Worm (Caenorhabditis elegans): Measurements from ENCODE around the gene hpl-2.
A peak's percentile ranks its signal among the peaks of the same experiment; 100 is the strongest.

Gene hpl-2

DNA sequence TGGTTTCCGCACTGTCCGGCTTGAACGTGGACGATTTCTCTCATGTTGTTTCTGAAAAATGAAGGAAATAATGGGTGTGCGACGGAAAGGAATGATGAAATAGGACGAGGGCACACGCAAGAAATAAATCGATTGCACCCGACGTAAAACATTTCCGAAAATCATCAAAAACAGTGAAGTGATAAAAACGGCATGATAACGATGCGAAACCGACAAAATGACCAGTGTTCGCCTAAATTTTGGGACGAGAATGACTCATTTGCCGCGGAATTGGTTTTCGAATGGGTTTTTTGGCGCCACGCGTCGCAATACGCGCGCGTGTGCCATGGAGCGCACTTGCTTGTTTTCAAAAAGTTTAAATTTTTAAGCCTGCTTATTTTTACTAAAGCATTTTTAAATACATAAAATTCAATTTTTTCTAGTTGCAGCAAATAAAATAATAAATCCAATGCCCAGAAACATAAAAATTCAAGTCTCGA lies 12.9 kb downstream of the hpl-2 start, which contains the start of the genes tbb-1 and rib-2 (continued):
- TF ChIP-seq ces-1 (GFP tag; optimal IDR thresholded peaks at IDR 0.05) (no peak), nhr-71 (tag; optimal IDR thresholded peaks at IDR 0.05) (peak; percentile 73), efl-3 (GFP tag; optimal IDR thresholded peaks at IDR 0.05) (no peak), lin-14 (GFP tag; optimal IDR thresholded peaks at IDR 0.05) (peak; percentile 85), nhr-47 (tag; optimal IDR thresholded peaks at IDR 0.05) (peak; percentile 56), lsy-2 (tag; optimal IDR thresholded peaks at IDR 0.05) (peak; percentile 55 to 84), zip-4 (GFP tag; optimal IDR thresholded peaks at IDR 0.05) (no peak), vab-15 (tag; optimal IDR thresholded peaks at IDR 0.05) (no peak), swsn-7 (tag; optimal IDR thresholded peaks at IDR 0.05) (peak; percentile 21), ceh-90 (tag; optimal IDR thresholded peaks at IDR 0.05) (no peak), mdl-1 (tag; optimal IDR thresholded peaks at IDR 0.05) (peak in 1 of 2 experiments; percentile 65), blmp-1 (tag; optimal IDR thresholded peaks at IDR 0.05) (peak; percentile 61), C16A3.4 (tag; optimal IDR thresholded peaks at IDR 0.05) (peak; percentile 54), nhr-19 (GFP tag; conservative IDR thresholded peaks at IDR 0.05) (no peak), isw-1 (GFP tag; IDR thresholded peaks at IDR 0.05) (no peak), sup-37 (GFP tag; optimal IDR thresholded peaks at IDR 0.05) (no peak), lin-35 (GFP tag; optimal IDR thresholded peaks at IDR 0.05) (peak; percentile 90 to 94), Y116A8C.19 (tag; optimal IDR thresholded peaks at IDR 0.05; ENCODE audit: borderline replicate concordance) (no peak), sptf-1 (tag; optimal IDR thresholded peaks at IDR 0.05) (no peak), snpc-4 (tag; optimal IDR thresholded peaks at IDR 0.05) (peak; percentile 65), jun-1 (tag; optimal IDR thresholded peaks at IDR 0.05) (peak; percentile 72), ets-5 (GFP tag; IDR thresholded peaks at IDR 0.05) (no peak), ztf-11 (tag; optimal IDR thresholded peaks at IDR 0.05) (no peak), nhr-85 (tag) (peak; percentile 79), zag-1 (tag; optimal IDR thresholded peaks at IDR 0.05) (no peak), unc-62 (GFP tag; optimal IDR thresholded peaks at IDR 0.05) (no peak), skn-1 (tag; optimal IDR thresholded peaks at IDR 0.05) (peak; percentile 71), C34B4.2 (tag; optimal IDR thresholded peaks at IDR 0.05) (no peak), nhr-76 (tag; optimal IDR thresholded peaks at IDR 0.05) (no peak), fos-1 (tag; optimal IDR thresholded peaks at IDR 0.05) (peak; percentile 85), F16B12.6 (tag; optimal IDR thresholded peaks at IDR 0.05) (peak; percentile 72), pax-3 (tag; optimal IDR thresholded peaks at IDR 0.05) (no peak), hpl-2 (GFP tag; optimal IDR thresholded peaks at IDR 0.05) (no peak), pag-3 (tag; optimal IDR thresholded peaks at IDR 0.05; ENCODE audit: borderline replicate concordance, insufficient read depth) (no peak), fkh-4 (tag; optimal IDR thresholded peaks at IDR 0.05; ENCODE audit: borderline replicate concordance) (no peak), nhr-90 (tag; optimal IDR thresholded peaks at IDR 0.05; ENCODE audit: poor library complexity) (peak; percentile 34), egl-13 (tag; optimal IDR thresholded peaks at IDR 0.05) (no peak), mef-2 (tag; optimal IDR thresholded peaks at IDR 0.05) (no peak), sox-4 (tag; optimal IDR thresholded peaks at IDR 0.05) (no peak), rnt-1 (tag; optimal IDR thresholded peaks at IDR 0.05) (peak; percentile 54), elt-3 (tag; optimal IDR thresholded peaks at IDR 0.05) (peak in 2 of 6 experiments; percentile 44 to 62), lin-13 (GFP tag; optimal IDR thresholded peaks at IDR 0.05) (peak; percentile 52), ceh-8 (GFP tag; optimal IDR thresholded peaks at IDR 0.05) (no peak), mab-9 (GFP tag; IDR thresholded peaks at IDR 0.05) (no peak), ztf-4 (tag; optimal IDR thresholded peaks at IDR 0.05) (no peak), lin-15B (tag; optimal IDR thresholded peaks at IDR 0.05) (peak; percentile 90), unc-130 (tag; optimal IDR thresholded peaks at IDR 0.05) (peak; percentile 72), mep-1 (tag; optimal IDR thresholded peaks at IDR 0.05) (peak; percentile 78), unc-86 (tag; optimal IDR thresholded peaks at IDR 0.05) (peak; percentile 32), unc-98 (GFP tag; IDR thresholded peaks at IDR 0.05) (no peak), lin-39 (tag; optimal IDR thresholded peaks at IDR 0.05) (no peak), ama-1 (optimal IDR thresholded peaks at IDR 0.05) (no peak), dpl-1 (GFP tag; optimal IDR thresholded peaks at IDR 0.05) (peak; percentile 85 to 91 (median 86))

Data from whole organism, L1 larva.